Worm (Caenorhabditis elegans): ENCODE data around the gene C33A11.2.

Gene C33A11.2

ce11 chrX:15376580-15376979, 10.8 kb downstream of the C33A11.2 start:
- no peak for TF ChIP-seq ztf-29 (GFP tag; IDR thresholded peaks at IDR 0.05)
- no peak for TF ChIP-seq T22C8.4 (GFP tag; IDR thresholded peaks at IDR 0.05)
- TF ChIP-seq cog-1 (tag; optimal IDR thresholded peaks at IDR 0.05) = no peak
- TF ChIP-seq flt-1 (GFP tag; IDR thresholded peaks at IDR 0.05) = no peak
- no peak for TF ChIP-seq klf-2 (GFP tag; conservative IDR thresholded peaks at IDR 0.05)
- TF ChIP-seq tab-1 (GFP tag; IDR thresholded peaks at IDR 0.05) = no peak
- no peak for TF ChIP-seq med-1 (GFP tag; optimal IDR thresholded peaks at IDR 0.05; ENCODE audit: insufficient read depth)
- TF ChIP-seq ref-1 (GFP tag; conservative IDR thresholded peaks at IDR 0.05) = no peak
- no peak for TF ChIP-seq ztf-23 (GFP tag; IDR thresholded peaks at IDR 0.05)

- TF ChIP-seq med-1 (GFP tag; optimal IDR thresholded peaks at IDR 0.05; ENCODE audit: insufficient read depth) = no peak
These were observed 11.9 kb downstream of the C33A11.2 start, which contains the start of gene svh-5 for ce11 chrX:15377724-15378123. Gene svh-5, minus strand, starts transcription at chrX:15377824.

ce11 chrX:15379882-15380281, 14.1 kb downstream of the C33A11.2 start:
- no peak for TF ChIP-seq ztf-29 (GFP tag; IDR thresholded peaks at IDR 0.05)
- no peak for TF ChIP-seq ref-1 (GFP tag; conservative IDR thresholded peaks at IDR 0.05)
- TF ChIP-seq cog-1 (tag; optimal IDR thresholded peaks at IDR 0.05) = no peak
- no peak for TF ChIP-seq med-1 (GFP tag; optimal IDR thresholded peaks at IDR 0.05; ENCODE audit: insufficient read depth)
- no peak for TF ChIP-seq klf-2 (GFP tag; conservative IDR thresholded peaks at IDR 0.05)
- TF ChIP-seq ztf-23 (GFP tag; IDR thresholded peaks at IDR 0.05) = no peak

- no peak for TF ChIP-seq med-1 (GFP tag; optimal IDR thresholded peaks at IDR 0.05; ENCODE audit: insufficient read depth)
- no peak for TF ChIP-seq flt-1 (GFP tag; IDR thresholded peaks at IDR 0.05)
- TF ChIP-seq ztf-23 (GFP tag; IDR thresholded peaks at IDR 0.05) = no peak
- TF ChIP-seq klf-2 (GFP tag; conservative IDR thresholded peaks at IDR 0.05) = no peak
- no peak for TF ChIP-seq ref-1 (GFP tag; conservative IDR thresholded peaks at IDR 0.05)
- no peak for TF ChIP-seq cog-1 (tag; optimal IDR thresholded peaks at IDR 0.05)
- no peak for TF ChIP-seq ztf-29 (GFP tag; IDR thresholded peaks at IDR 0.05)
- no peak for TF ChIP-seq T22C8.4 (GFP tag; IDR thresholded peaks at IDR 0.05)
- no peak for TF ChIP-seq tab-1 (GFP tag; IDR thresholded peaks at IDR 0.05)
These were observed 14.6 kb downstream of the C33A11.2 start for ce11 chrX:15380437-15380836.

DNA sequence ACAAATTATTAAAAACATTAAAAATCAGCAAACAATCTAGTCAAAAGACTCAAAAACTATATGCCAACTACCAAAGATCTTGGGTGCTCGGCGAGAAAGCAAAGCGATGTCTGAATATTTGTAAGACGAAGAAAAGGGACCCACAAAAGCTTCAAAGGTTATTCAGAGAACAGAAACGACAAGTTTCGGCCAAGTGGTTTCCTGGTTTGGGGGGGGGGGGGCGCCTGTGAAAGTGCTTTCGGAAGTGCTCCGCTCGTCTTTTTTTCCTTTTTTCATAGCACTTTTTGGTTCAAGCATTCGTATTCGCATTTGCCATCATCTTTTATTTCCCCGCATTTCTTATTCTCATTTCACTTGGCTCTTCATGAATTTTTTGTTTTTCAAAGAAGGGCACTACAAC, 15.7 kb downstream of the C33A11.2 start:
- TF ChIP-seq T22C8.4 (GFP tag; IDR thresholded peaks at IDR 0.05) = no peak
- TF ChIP-seq ref-1 (GFP tag; conservative IDR thresholded peaks at IDR 0.05) = no peak
- no peak for TF ChIP-seq flt-1 (GFP tag; IDR thresholded peaks at IDR 0.05)
- TF ChIP-seq klf-2 (GFP tag; conservative IDR thresholded peaks at IDR 0.05) = no peak
- no peak for TF ChIP-seq ztf-23 (GFP tag; IDR thresholded peaks at IDR 0.05)
- no peak for TF ChIP-seq tab-1 (GFP tag; IDR thresholded peaks at IDR 0.05)
- no peak for TF ChIP-seq cog-1 (tag; optimal IDR thresholded peaks at IDR 0.05)
- TF ChIP-seq med-1 (GFP tag; optimal IDR thresholded peaks at IDR 0.05; ENCODE audit: insufficient read depth) = no peak
- no peak for TF ChIP-seq ztf-29 (GFP tag; IDR thresholded peaks at IDR 0.05)

DNA sequence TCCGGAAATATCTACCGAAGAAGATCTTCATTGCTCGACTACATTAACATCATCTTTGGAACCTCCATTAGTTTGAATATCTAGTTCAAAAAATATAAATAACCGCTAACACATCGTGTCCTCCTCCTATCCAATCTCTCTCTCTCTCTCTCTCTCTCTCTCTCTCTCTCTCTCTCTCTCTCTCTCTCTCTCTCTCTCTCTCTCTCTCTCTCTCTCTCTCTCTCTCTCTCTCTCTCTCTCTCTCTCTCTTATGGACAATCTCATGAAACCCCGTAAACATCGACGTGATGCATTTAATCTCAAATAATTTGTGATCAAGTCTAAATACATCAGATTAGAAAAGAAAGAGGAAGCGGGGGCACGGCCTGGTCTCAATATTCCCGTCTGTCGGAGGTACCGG, 16.5 kb downstream of the C33A11.2 start:
- TF ChIP-seq ztf-29 (GFP tag; IDR thresholded peaks at IDR 0.05) = no peak
- no peak for TF ChIP-seq tab-1 (GFP tag; IDR thresholded peaks at IDR 0.05)
- TF ChIP-seq ref-1 (GFP tag; conservative IDR thresholded peaks at IDR 0.05) = no peak
- TF ChIP-seq ztf-23 (GFP tag; IDR thresholded peaks at IDR 0.05) = no peak
- no peak for TF ChIP-seq flt-1 (GFP tag; IDR thresholded peaks at IDR 0.05)
- TF ChIP-seq T22C8.4 (GFP tag; IDR thresholded peaks at IDR 0.05) = no peak
- TF ChIP-seq klf-2 (GFP tag; conservative IDR thresholded peaks at IDR 0.05) = no peak
- TF ChIP-seq med-1 (GFP tag; optimal IDR thresholded peaks at IDR 0.05; ENCODE audit: insufficient read depth) = no peak
- TF ChIP-seq cog-1 (tag; optimal IDR thresholded peaks at IDR 0.05) = no peak

DNA sequence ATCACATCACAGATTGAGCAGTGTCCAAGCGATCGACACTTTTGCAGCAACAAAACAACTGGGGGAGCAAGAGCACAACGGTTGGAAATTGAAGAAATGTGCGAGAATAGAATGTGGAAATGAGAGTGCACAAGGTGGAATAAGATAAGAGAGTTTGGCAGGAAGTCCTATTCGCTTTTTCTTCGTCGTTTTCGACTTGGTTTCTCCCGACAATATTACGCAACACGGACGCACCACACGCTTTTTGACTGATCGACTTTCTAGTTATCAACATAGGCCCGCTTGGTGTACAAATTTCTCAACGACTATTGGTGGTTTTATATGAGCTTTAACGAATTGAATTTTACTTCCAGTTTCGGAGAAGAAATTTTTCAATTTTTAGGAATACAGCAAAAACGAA, 17.1 kb downstream of the C33A11.2 start:
- TF ChIP-seq tab-1 (GFP tag; IDR thresholded peaks at IDR 0.05) (no peak), cog-1 (tag; optimal IDR thresholded peaks at IDR 0.05) (no peak), med-1 (GFP tag; optimal IDR thresholded peaks at IDR 0.05; ENCODE audit: insufficient read depth) (no peak), T22C8.4 (GFP tag; IDR thresholded peaks at IDR 0.05) (no peak), flt-1 (GFP tag; IDR thresholded peaks at IDR 0.05) (no peak), ref-1 (GFP tag; conservative IDR thresholded peaks at IDR 0.05) (no peak), klf-2 (GFP tag; conservative IDR thresholded peaks at IDR 0.05) (no peak), ztf-23 (GFP tag; IDR thresholded peaks at IDR 0.05) (no peak), ztf-29 (GFP tag; IDR thresholded peaks at IDR 0.05) (no peak)

ce11 chrX:15384090-15384624, 18.4 kb downstream of the C33A11.2 start:
- no peak for TF ChIP-seq ztf-29 (GFP tag; IDR thresholded peaks at IDR 0.05)
- TF ChIP-seq T22C8.4 (GFP tag; IDR thresholded peaks at IDR 0.05) = no peak
- TF ChIP-seq ref-1 (GFP tag; conservative IDR thresholded peaks at IDR 0.05) = no peak
- no peak for TF ChIP-seq ztf-23 (GFP tag; IDR thresholded peaks at IDR 0.05)
- TF ChIP-seq cog-1 (tag; optimal IDR thresholded peaks at IDR 0.05) = no peak
- TF ChIP-seq med-1 (GFP tag; optimal IDR thresholded peaks at IDR 0.05; ENCODE audit: insufficient read depth) = no peak
- TF ChIP-seq tab-1 (GFP tag; IDR thresholded peaks at IDR 0.05) = no peak
- no peak for TF ChIP-seq flt-1 (GFP tag; IDR thresholded peaks at IDR 0.05)
- TF ChIP-seq klf-2 (GFP tag; conservative IDR thresholded peaks at IDR 0.05) = no peak

DNA sequence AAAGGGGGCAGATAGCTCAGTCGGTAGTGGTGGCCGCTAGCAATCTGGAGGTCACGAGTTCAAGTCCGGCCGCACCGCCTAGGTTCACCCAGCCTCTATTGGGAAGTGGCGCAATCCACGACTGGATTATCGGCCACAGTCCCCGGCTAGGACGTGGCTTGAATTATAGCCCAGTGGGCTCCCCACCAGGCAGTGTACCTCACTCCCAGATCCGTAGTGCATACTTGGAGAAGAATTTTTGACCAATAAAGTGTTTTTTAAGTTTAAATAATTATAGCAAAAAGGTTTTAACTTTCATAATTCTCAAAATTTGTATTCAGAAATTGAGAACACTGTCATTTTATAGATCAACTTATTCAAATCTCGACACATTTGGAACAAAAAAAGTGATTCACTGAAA, 19.6 kb downstream of the C33A11.2 start:
- TF ChIP-seq tab-1 (GFP tag; IDR thresholded peaks at IDR 0.05) (no peak), ref-1 (GFP tag; conservative IDR thresholded peaks at IDR 0.05) (no peak), ztf-29 (GFP tag; IDR thresholded peaks at IDR 0.05) (no peak), med-1 (GFP tag; optimal IDR thresholded peaks at IDR 0.05; ENCODE audit: insufficient read depth) (no peak), T22C8.4 (GFP tag; IDR thresholded peaks at IDR 0.05) (no peak), cog-1 (tag; optimal IDR thresholded peaks at IDR 0.05) (no peak), ztf-23 (GFP tag; IDR thresholded peaks at IDR 0.05) (no peak), flt-1 (GFP tag; IDR thresholded peaks at IDR 0.05) (no peak), klf-2 (GFP tag; conservative IDR thresholded peaks at IDR 0.05) (no peak)

DNA sequence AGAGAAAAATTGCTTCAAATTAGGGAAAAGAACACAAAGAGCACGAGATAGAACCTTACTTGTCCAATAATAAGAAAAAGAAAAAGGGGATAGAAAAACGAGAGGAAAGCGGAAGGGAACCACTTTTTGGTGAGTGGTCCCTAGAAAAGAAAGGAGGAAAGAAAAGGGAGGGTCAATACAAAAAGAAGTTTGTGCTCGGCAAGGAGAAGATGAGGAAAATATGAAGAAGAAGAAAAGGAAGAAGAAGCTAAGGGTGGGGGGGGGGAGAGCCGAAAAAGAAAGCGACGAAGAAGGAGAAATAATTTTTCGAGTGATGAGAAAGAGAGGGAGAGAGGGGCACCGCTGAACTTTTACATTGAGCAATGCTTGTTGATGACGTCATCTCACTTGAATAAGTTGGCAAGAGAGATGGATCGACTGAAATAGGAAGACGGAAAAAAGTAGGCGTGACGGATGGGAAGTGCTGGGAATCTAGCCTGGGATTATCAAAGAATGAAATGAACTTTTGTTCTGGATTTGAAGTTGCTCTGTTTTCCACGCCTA, 20.1 kb downstream of the C33A11.2 start:
- TF ChIP-seq med-1 (GFP tag; optimal IDR thresholded peaks at IDR 0.05; ENCODE audit: insufficient read depth) (no peak), T22C8.4 (GFP tag; IDR thresholded peaks at IDR 0.05) (no peak), ztf-29 (GFP tag; IDR thresholded peaks at IDR 0.05) (no peak), tab-1 (GFP tag; IDR thresholded peaks at IDR 0.05) (no peak), ref-1 (GFP tag; conservative IDR thresholded peaks at IDR 0.05) (no peak), klf-2 (GFP tag; conservative IDR thresholded peaks at IDR 0.05) (no peak), flt-1 (GFP tag; IDR thresholded peaks at IDR 0.05) (no peak), ztf-23 (GFP tag; IDR thresholded peaks at IDR 0.05) (no peak), cog-1 (tag; optimal IDR thresholded peaks at IDR 0.05) (no peak)

Measured in whole organism, midembryonic.